Fruit fly (Drosophila melanogaster): Measurements from ENCODE around the gene Lcp65Ac.

dm6 chr3L:6106717-6107116 lies 37.9 kb upstream of the Lcp65Ac start:
- no peak for TF ChIP-seq Myc (optimal IDR thresholded peaks at IDR 0.05)
- no peak for TF ChIP-seq h (optimal IDR thresholded peaks at IDR 0.05)
- TF ChIP-seq insv (optimal IDR thresholded peaks at IDR 0.05), result no peak
- TF ChIP-seq psq (optimal IDR thresholded peaks at IDR 0.05), result no peak
- no peak for TF ChIP-seq Sin3A (optimal IDR thresholded peaks at IDR 0.05)

Data from Kc167 (cell line).